Fruit fly (Drosophila melanogaster): ENCODE results near the gene Stip1.

The Stip1 gene

DNA sequence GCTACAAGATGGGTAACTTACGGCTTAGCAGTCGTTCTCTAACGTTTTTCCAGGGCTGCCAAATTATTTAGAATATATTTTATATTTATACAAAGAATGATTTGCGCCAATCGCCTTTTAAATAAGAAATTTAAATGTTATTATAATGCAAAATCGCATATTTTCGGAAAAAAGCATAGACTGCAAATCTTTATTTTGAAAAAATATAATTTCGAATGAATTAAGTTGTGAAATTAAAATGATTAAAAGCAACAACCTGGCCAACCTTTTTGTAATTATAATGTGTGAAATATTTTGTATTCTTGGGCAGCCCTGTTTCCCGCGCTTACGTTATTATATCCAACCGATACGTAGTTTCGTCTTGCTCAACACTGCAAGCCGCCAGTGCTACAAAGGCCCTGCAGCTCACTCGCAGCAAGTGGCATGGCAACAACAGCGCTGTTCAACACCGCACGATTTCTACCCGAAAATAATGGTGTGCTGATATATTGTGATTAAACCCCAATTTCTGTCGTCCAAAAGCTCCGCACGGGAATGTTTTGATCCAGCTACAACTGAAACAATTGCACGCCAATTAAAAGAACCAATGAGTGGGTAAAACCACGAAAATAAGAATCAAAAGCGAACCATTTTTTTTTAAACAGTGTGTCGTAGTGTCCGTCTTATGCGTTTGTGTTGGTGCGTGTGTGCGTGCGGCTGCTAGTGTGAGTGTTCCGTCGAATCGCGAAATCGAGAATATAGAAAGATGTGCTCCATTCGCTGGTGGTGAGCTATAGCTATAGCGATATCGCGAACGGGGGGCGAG is 2.8 kb downstream of the Stip1 start, which contains the start of gene Pi3K21B (continued):
- TF ChIP-seq zfh2 (GFP tag; optimal IDR thresholded peaks at IDR 0.05) (peak; percentile 96), lov (optimal IDR thresholded peaks at IDR 0.05) (no peak), lov (GFP tag; IDR thresholded peaks at IDR 0.05) (0 out of 3 replicates have a peak, but pooled peaks have one; percentile 4), Camta (GFP tag; optimal IDR thresholded peaks at IDR 0.05) (peak; percentile 90), CG17186 (GFP tag; optimal IDR thresholded peaks at IDR 0.05) (peak; percentile 87), Asciz (GFP tag; optimal IDR thresholded peaks at IDR 0.05) (peak; percentile 67), CG13123 (GFP tag; optimal IDR thresholded peaks at IDR 0.05) (peak; percentile 80), kah (GFP tag; optimal IDR thresholded peaks at IDR 0.05) (peak; percentile 89), stc (GFP tag; IDR thresholded peaks at IDR 0.05) (peak; percentile 66), CG11398 (GFP tag; optimal IDR thresholded peaks at IDR 0.05) (peak; percentile 76), lab (GFP tag; optimal IDR thresholded peaks at IDR 0.05) (peak; percentile 92), sqz (GFP tag; optimal IDR thresholded peaks at IDR 0.05) (peak; percentile 92), CG12155 (GFP tag; optimal IDR thresholded peaks at IDR 0.05) (peak; percentile 92), Oaz (GFP tag; IDR thresholded peaks at IDR 0.05) (peak; percentile 79), pb (GFP tag; optimal IDR thresholded peaks at IDR 0.05) (peak; percentile 90), CG8089 (GFP tag; optimal IDR thresholded peaks at IDR 0.05) (peak; percentile 88), Dp (GFP tag; optimal IDR thresholded peaks at IDR 0.05) (peak; percentile 87), vfl (GFP tag; optimal IDR thresholded peaks at IDR 0.05) (peak; percentile 92), Xbp1 (GFP tag; optimal IDR thresholded peaks at IDR 0.05) (peak; percentile 95), CG17802 (tag; optimal IDR thresholded peaks at IDR 0.05) (peak; percentile 68), CG9876 (GFP tag; optimal IDR thresholded peaks at IDR 0.05) (peak; percentile 93), ERR (GFP tag; optimal IDR thresholded peaks at IDR 0.05) (peak; percentile 81), chif (GFP tag; optimal IDR thresholded peaks at IDR 0.05) (peak; percentile 87 to 88), sim (GFP tag; IDR thresholded peaks at IDR 0.05) (no peak), CG30020 (tag; optimal IDR thresholded peaks at IDR 0.05) (peak; percentile 75), sens (GFP tag) (peak; percentile 96), CG2889 (GFP tag; IDR thresholded peaks at IDR 0.05) (peak; percentile 75), CG5953 (GFP tag; IDR thresholded peaks at IDR 0.05) (peak; percentile 82), bsh (GFP tag; optimal IDR thresholded peaks at IDR 0.05) (peak; percentile 49 to 84), Opbp (GFP tag; IDR thresholded peaks at IDR 0.05; ENCODE audit: partially characterized antibody) (peak; percentile 54; the same call in 1 of the 3 replicates), fd102C (GFP tag; optimal IDR thresholded peaks at IDR 0.05) (no peak), ewg (GFP tag; optimal IDR thresholded peaks at IDR 0.05) (peak; percentile 74), ac (GFP tag; optimal IDR thresholded peaks at IDR 0.05) (peak; percentile 14), hth (optimal IDR thresholded peaks at IDR 0.05) (no peak), dimm (GFP tag; IDR thresholded peaks at IDR 0.05) (peak; percentile 64), CG15479 (GFP tag; optimal IDR thresholded peaks at IDR 0.05) (no peak), CG12104 (GFP tag; optimal IDR thresholded peaks at IDR 0.05) (peak; percentile 89), psq (GFP tag; optimal IDR thresholded peaks at IDR 0.05) (peak; percentile 54), crp (GFP tag; optimal IDR thresholded peaks at IDR 0.05) (peak in 1 of 2 experiments; percentile 31), nom (GFP tag; optimal IDR thresholded peaks at IDR 0.05) (peak; percentile 59), CG17829 (tag; optimal IDR thresholded peaks at IDR 0.05) (peak; percentile 89), CG6683 (GFP tag; optimal IDR thresholded peaks at IDR 0.05) (peak; percentile 60), fu2 (GFP tag; optimal IDR thresholded peaks at IDR 0.05) (peak; percentile 93), pum (GFP tag; optimal IDR thresholded peaks at IDR 0.05) (peak; percentile 93), odd (GFP tag; optimal IDR thresholded peaks at IDR 0.05) (peak; percentile 75), wor (GFP tag; IDR thresholded peaks at IDR 0.05) (peak; percentile 75), CG16813 (GFP tag; IDR thresholded peaks at IDR 0.05; ENCODE audit: partially characterized antibody) (peak; percentile 34; the same call in 1 of the 3 replicates), CG16779 (GFP tag; IDR thresholded peaks at IDR 0.05) (peak; percentile 82), CG10147 (GFP tag; optimal IDR thresholded peaks at IDR 0.05) (peak; percentile 88)
